Worm (Caenorhabditis elegans) whole organism, mixed stage, embryonic: Measurements from ENCODE around the gene srh-211.

Experiments
- M03D4.4 ChIP-seq: sonication (generic microtip); optimal IDR thresholded peaks from 2 replicates; lab custom pipeline; 2017; ENCODE audit warnings: mild to moderate bottlenecking, missing genetic modification characterization, missing compliant biosample characterization
- bed-3 ChIP-seq: fragments of 200-800 bp; sonication (Bioruptor generic); optimal IDR thresholded peaks from 3 replicates; lab custom pipeline; 2018; ENCODE audit warnings: mild to moderate bottlenecking, missing genetic modification characterization, moderate library complexity, missing compliant biosample characterization
- blmp-1 ChIP-seq: fragments of 150-350 bp; optimal IDR thresholded peaks from 2 replicates; lab custom pipeline; 2014; ENCODE audit warnings: missing biosample characterization, missing genetic modification characterization
- ceh-39 ChIP-seq: fragments of 150-350 bp; optimal IDR thresholded peaks from 2 replicates; lab custom pipeline; 2014; ENCODE audit warnings: missing biosample characterization, missing genetic modification characterization
- ceh-43 ChIP-seq: fragments of 200-800 bp; sonication (Bioruptor generic); optimal IDR thresholded peaks from 2 replicates; lab custom pipeline; 2018; ENCODE audit warnings: mild to moderate bottlenecking, missing genetic modification characterization, moderate library complexity, missing compliant biosample characterization
- ceh-83 ChIP-seq: fragments of 200-800 bp; sonication (Bioruptor generic); optimal IDR thresholded peaks from 2 replicates; lab custom pipeline; 2018; ENCODE audit warnings: mild to moderate bottlenecking, missing genetic modification characterization, missing compliant biosample characterization
- ces-1 ChIP-seq: fragments of 150-350 bp; optimal IDR thresholded peaks from 2 replicates; lab custom pipeline; 2014; ENCODE audit warnings: missing biosample characterization, missing genetic modification reagents, missing genetic modification characterization
- cnd-1 ChIP-seq: fragments of 200-800 bp; sonication (Bioruptor generic); optimal IDR thresholded peaks from 2 replicates; lab custom pipeline; 2018; ENCODE audit warnings: mild to moderate bottlenecking, missing genetic modification characterization, missing compliant biosample characterization
- drap-1 ChIP-seq: fragments of 200-800 bp; sonication (Bioruptor generic); optimal IDR thresholded peaks from 3 replicates; lab custom pipeline; 2018; ENCODE audit warnings: mild to moderate bottlenecking, missing genetic modification characterization, missing compliant biosample characterization
- elt-1 ChIP-seq: sonication (generic microtip); optimal IDR thresholded peaks from 2 replicates; lab custom pipeline; 2017; ENCODE audit warnings: missing genetic modification characterization, mild to moderate bottlenecking, missing compliant biosample characterization, antibody characterized with exemption, moderate library complexity, borderline replicate concordance; ENCODE audit not compliant: insufficient read depth
- elt-3 ChIP-seq: fragments of 150-350 bp; optimal IDR thresholded peaks from 2 replicates; lab custom pipeline; 2014; ENCODE audit warnings: missing biosample characterization, missing genetic modification characterization
- flh-1 ChIP-seq: fragments of 200-800 bp; sonication (Bioruptor generic); optimal IDR thresholded peaks from 2 replicates; lab custom pipeline; 2018; ENCODE audit warnings: mild to moderate bottlenecking, missing genetic modification characterization, moderate library complexity, missing compliant biosample characterization
- ham-2 ChIP-seq: fragments of 200-800 bp; sonication (Bioruptor generic); optimal IDR thresholded peaks from 2 replicates; lab custom pipeline; 2018; ENCODE audit warnings: mild to moderate bottlenecking, missing genetic modification characterization, missing compliant biosample characterization
- hlh-1 ChIP-seq: fragments of 150-350 bp; optimal IDR thresholded peaks from 2 replicates; lab custom pipeline; 2014; ENCODE audit warnings: missing biosample characterization, missing genetic modification reagents, missing genetic modification characterization
- lin-13 ChIP-seq: fragments of 150-350 bp; optimal IDR thresholded peaks from 2 replicates; lab custom pipeline; 2014; ENCODE audit warnings: missing biosample characterization, missing genetic modification characterization
- lsy-2 ChIP-seq: fragments of 150-350 bp; optimal IDR thresholded peaks from 2 replicates; lab custom pipeline; 2014; ENCODE audit warnings: missing biosample characterization, missing genetic modification characterization
- mab-5 ChIP-seq: fragments of 150-350 bp; optimal IDR thresholded peaks from 2 replicates; lab custom pipeline; 2014; ENCODE audit warnings: missing biosample characterization, missing genetic modification characterization
- mep-1 ChIP-seq: fragments of 150-350 bp; optimal IDR thresholded peaks from 2 replicates; lab custom pipeline; 2017; ENCODE audit warnings: missing biosample characterization, missing genetic modification reagents, missing genetic modification characterization, inconsistent platforms
- mls-2 ChIP-seq: sonication (generic microtip); optimal IDR thresholded peaks from 2 replicates; lab custom pipeline; 2016; ENCODE audit warnings: mild to moderate bottlenecking, missing genetic modification characterization, moderate library complexity, missing compliant biosample characterization
- nhr-12 ChIP-seq: fragments of 150-350 bp; optimal IDR thresholded peaks from 2 replicates; lab custom pipeline; 2014; ENCODE audit warnings: missing biosample characterization, missing genetic modification characterization
- nhr-2 ChIP-seq: fragments of 150-350 bp; optimal IDR thresholded peaks from 2 replicates; lab custom pipeline; 2014; ENCODE audit warnings: missing biosample characterization, missing genetic modification characterization
- nhr-237 ChIP-seq: fragments of 150-350 bp; optimal IDR thresholded peaks from 2 replicates; lab custom pipeline; 2014; ENCODE audit warnings: missing biosample characterization, missing genetic modification characterization
- nhr-28 ChIP-seq: fragments of 150-350 bp; optimal IDR thresholded peaks from 2 replicates; lab custom pipeline; 2014; ENCODE audit warnings: missing biosample characterization, missing genetic modification characterization
- nhr-76 ChIP-seq: sonication (generic microtip); optimal IDR thresholded peaks from 2 replicates; lab custom pipeline; 2017; ENCODE audit warnings: missing biosample characterization, missing genetic modification characterization
- pha-4 ChIP-seq: fragments of 150-350 bp; optimal IDR thresholded peaks from 2 replicates; lab custom pipeline; 2018; ENCODE audit warnings: missing biosample characterization, missing genetic modification reagents, missing genetic modification characterization
- sem-2 ChIP-seq: fragments of 200-800 bp; sonication (Bioruptor generic); optimal IDR thresholded peaks from 2 replicates; lab custom pipeline; 2018; ENCODE audit warnings: mild to moderate bottlenecking, missing genetic modification characterization, missing compliant biosample characterization
- snpc-4 ChIP-seq: fragments of 150-350 bp; optimal IDR thresholded peaks from 2 replicates; lab custom pipeline; 2014; ENCODE audit warnings: missing biosample characterization, missing genetic modification characterization
- sptf-1 ChIP-seq: sonication (generic microtip); optimal IDR thresholded peaks from 2 replicates; lab custom pipeline; 2017; ENCODE audit warnings: mild to moderate bottlenecking, missing genetic modification characterization, moderate library complexity, missing compliant biosample characterization
- tbx-8 ChIP-seq: fragments of 200-800 bp; sonication (Bioruptor generic); optimal IDR thresholded peaks from 2 replicates; lab custom pipeline; 2018; ENCODE audit warnings: mild to moderate bottlenecking, missing genetic modification characterization, moderate library complexity, missing compliant biosample characterization
- unc-39 ChIP-seq: fragments of 150-350 bp; optimal IDR thresholded peaks from 2 replicates; lab custom pipeline; 2014; ENCODE audit warnings: missing biosample characterization, missing genetic modification characterization
- unc-62 ChIP-seq: fragments of 150-350 bp; optimal IDR thresholded peaks from 2 replicates; lab custom pipeline; 2014; ENCODE audit warnings: missing biosample characterization, missing genetic modification reagents, missing genetic modification characterization
- zip-8 ChIP-seq: fragments of 150-350 bp; optimal IDR thresholded peaks from 2 replicates; lab custom pipeline; 2014; ENCODE audit warnings: missing biosample characterization, missing genetic modification characterization
- ztf-11 ChIP-seq: fragments of 150-350 bp; optimal IDR thresholded peaks from 2 replicates; lab custom pipeline; 2014; ENCODE audit warnings: missing biosample characterization, missing genetic modification characterization

The srh-211 gene

DNA sequence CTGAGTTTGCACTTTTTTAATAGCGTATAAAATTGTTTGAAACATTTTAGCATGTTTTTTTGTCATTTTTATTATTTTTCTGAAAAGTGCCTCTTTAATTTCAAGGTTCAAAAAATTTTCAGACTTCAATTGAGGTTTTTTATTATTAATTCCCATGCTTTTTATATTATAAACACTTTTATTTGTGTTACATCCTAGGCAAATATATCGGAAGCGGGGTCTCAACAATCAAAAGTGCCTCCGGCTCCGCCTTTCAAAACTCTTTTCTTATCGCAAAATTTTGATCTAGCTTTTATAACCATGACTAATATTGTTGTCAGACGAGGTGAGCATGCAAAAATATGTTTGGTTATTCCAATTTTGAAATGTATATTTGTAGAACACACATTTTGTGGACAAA is 7.7 kb downstream of the srh-211 start, which contains the start of gene otpl-2:
Gene otpl-2, plus strand, starts transcription at position 301 of the 400 bp plus-strand sequence.
- no peak for TF ChIP-seq nhr-237 (tag; lab: Kevin White, UChicago)
- no peak for TF ChIP-seq blmp-1 (tag; lab: Kevin White, UChicago)
- no peak for TF ChIP-seq cnd-1 (tag; lab: Kevin White, UChicago)
- no peak for TF ChIP-seq elt-3 (tag; lab: Kevin White, UChicago)
- no peak for TF ChIP-seq ceh-39 (tag; lab: Kevin White, UChicago)
- TF ChIP-seq tbx-8 (GFP tag; lab: Kevin White, UChicago), result no peak
- no peak for TF ChIP-seq bed-3 (GFP tag; lab: Kevin White, UChicago)
- TF ChIP-seq ces-1 (GFP tag; lab: Kevin White, UChicago), result no peak
- TF ChIP-seq ceh-83 (GFP tag; lab: Kevin White, UChicago), result no peak
- TF ChIP-seq nhr-76 (tag; lab: Kevin White, UChicago), result no peak
- no peak for TF ChIP-seq drap-1
- no peak for TF ChIP-seq pha-4 (tag; lab: Kevin White, UChicago)
- TF ChIP-seq zip-8, result no peak
- TF ChIP-seq unc-62 (GFP tag; lab: Kevin White, UChicago), result no peak
- no peak for TF ChIP-seq flh-1 (GFP tag; lab: Kevin White, UChicago)
- no peak for TF ChIP-seq lsy-2 (tag; lab: Kevin White, UChicago)
- TF ChIP-seq elt-1, result no peak
- TF ChIP-seq ztf-11, result no peak
- TF ChIP-seq M03D4.4, result no peak
- no peak for TF ChIP-seq mls-2

- TF ChIP-seq lsy-2 (tag; lab: Kevin White, UChicago), result peak; percentile 86
Observed at ce11 chrV:4063559-4064164, 17.5 kb downstream of the srh-211 start.

DNA sequence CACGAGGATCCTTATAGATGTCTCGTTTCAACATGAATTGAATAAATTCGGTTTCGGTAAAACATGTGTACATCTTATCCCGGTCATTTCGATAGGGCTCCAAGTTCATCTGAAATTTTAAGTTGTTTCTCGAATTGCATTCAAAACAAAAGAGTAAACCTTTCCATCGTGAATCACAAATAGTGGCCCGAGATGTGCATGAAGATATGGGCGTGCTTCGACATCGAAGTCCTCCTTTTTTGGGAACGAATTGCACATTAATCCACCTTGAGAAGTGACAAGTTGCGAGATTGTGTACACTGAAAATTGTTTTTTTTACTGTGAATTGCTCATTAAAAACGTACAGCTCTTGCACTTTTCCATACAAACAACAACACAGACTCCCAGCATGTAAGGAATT is 25.0 kb downstream of the srh-211 start:
- TF ChIP-seq nhr-2 (tag; lab: Kevin White, UChicago) (no peak), mep-1 (tag; lab: Kevin White, UChicago) (no peak), sem-2 (no peak), blmp-1 (tag; lab: Kevin White, UChicago) (no peak), ceh-43 (GFP tag; lab: Kevin White, UChicago) (no peak), snpc-4 (no peak), sptf-1 (no peak), mls-2 (no peak), mab-5 (tag; lab: Kevin White, UChicago) (no peak), bed-3 (GFP tag; lab: Kevin White, UChicago) (no peak), elt-1 (no peak), ces-1 (GFP tag; lab: Kevin White, UChicago) (no peak), flh-1 (GFP tag; lab: Kevin White, UChicago) (no peak), nhr-76 (tag; lab: Kevin White, UChicago) (no peak), nhr-28 (tag; lab: Kevin White, UChicago) (no peak), lin-13 (no peak)

DNA sequence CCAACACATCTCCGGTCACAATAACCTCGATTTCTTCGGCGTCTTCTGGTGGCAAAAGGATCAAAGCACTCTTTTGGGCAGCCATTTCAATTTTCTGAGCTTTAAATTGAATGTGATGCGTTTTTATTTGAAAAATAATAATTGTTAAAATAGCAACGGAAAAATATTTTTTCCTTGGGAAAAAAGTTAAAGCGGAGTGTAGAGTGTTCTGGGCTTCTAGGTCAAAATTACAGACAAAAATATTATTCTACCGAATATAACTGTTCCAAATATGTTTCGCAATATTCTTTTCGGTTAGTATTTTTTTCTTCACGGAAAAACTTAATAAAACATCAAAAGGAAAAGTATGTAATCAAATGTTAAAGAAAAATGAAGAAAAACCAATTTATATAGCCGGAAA is 26.2 kb downstream of the srh-211 start, which contains the start of gene djr-1.2:
Gene djr-1.2, minus strand, starts transcription at position 101 of the 400 bp plus-strand sequence.
- TF ChIP-seq mep-1 (tag; lab: Kevin White, UChicago), result no peak
- no peak for TF ChIP-seq tbx-8 (GFP tag; lab: Kevin White, UChicago)
- TF ChIP-seq nhr-2 (tag; lab: Kevin White, UChicago), result no peak
- TF ChIP-seq nhr-12, result no peak
- no peak for TF ChIP-seq unc-39 (tag; lab: Kevin White, UChicago)
- no peak for TF ChIP-seq nhr-237 (tag; lab: Kevin White, UChicago)
- TF ChIP-seq sptf-1, result no peak
- TF ChIP-seq elt-1, result no peak
- TF ChIP-seq drap-1, result no peak
- TF ChIP-seq sem-2, result no peak
- no peak for TF ChIP-seq hlh-1 (tag; lab: Kevin White, UChicago)
- TF ChIP-seq ces-1 (GFP tag; lab: Kevin White, UChicago), result no peak
- TF ChIP-seq lsy-2 (tag; lab: Kevin White, UChicago), result no peak
- no peak for TF ChIP-seq snpc-4

DNA sequence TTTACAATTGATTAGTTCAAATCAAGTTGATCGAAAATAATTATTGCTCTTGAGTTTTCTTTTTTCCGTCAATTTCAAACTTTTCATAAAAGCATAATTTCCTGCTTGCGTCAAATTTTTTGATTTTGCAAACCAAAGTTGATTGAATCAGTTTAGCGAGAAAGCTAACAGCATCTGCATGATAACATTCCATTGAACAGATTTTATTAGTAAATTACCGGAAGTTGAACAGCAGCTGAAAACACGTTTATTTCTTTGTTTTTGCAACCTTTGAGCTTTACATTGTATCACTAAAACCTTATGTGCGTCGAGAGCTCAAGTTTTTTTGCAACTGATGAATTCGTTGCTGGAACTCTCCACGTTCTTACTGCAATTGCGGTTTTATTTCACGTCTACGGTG is 33.6 kb downstream of the srh-211 start, which contains the start of gene srh-169:
Gene srh-169, plus strand, starts transcription at position 301 of the 400 bp plus-strand sequence.
- TF ChIP-seq lin-13, result no peak
- no peak for TF ChIP-seq blmp-1 (tag; lab: Kevin White, UChicago)
- no peak for TF ChIP-seq nhr-237 (tag; lab: Kevin White, UChicago)
- TF ChIP-seq ceh-39 (tag; lab: Kevin White, UChicago), result no peak
- TF ChIP-seq ham-2 (GFP tag; lab: Kevin White, UChicago), result no peak
- no peak for TF ChIP-seq elt-1
- no peak for TF ChIP-seq mab-5 (tag; lab: Kevin White, UChicago)
- TF ChIP-seq bed-3 (GFP tag; lab: Kevin White, UChicago), result no peak
- no peak for TF ChIP-seq elt-3 (tag; lab: Kevin White, UChicago)
- no peak for TF ChIP-seq ces-1 (GFP tag; lab: Kevin White, UChicago)
- no peak for TF ChIP-seq hlh-1 (tag; lab: Kevin White, UChicago)
- no peak for TF ChIP-seq cnd-1 (tag; lab: Kevin White, UChicago)
- TF ChIP-seq ceh-83 (GFP tag; lab: Kevin White, UChicago), result no peak
- no peak for TF ChIP-seq tbx-8 (GFP tag; lab: Kevin White, UChicago)
- no peak for TF ChIP-seq pha-4 (tag; lab: Kevin White, UChicago)
- TF ChIP-seq zip-8, result no peak
